Worm (Caenorhabditis elegans) whole organism, late embryonic: ENCODE results near the gene sap-49.

Experiments
- C08G9.2 ChIP-seq: sonication (generic microtip); optimal IDR thresholded peaks from 2 replicates; lab custom pipeline; 2016; ENCODE audit warnings: mild to moderate bottlenecking, missing genetic modification characterization, moderate library complexity, missing compliant biosample characterization
- C38D4.7 ChIP-seq: fragments of 200-800 bp; sonication (Bioruptor generic); optimal IDR thresholded peaks from 2 replicates; lab custom pipeline; 2018; ENCODE audit warnings: mild to moderate bottlenecking, missing genetic modification characterization, moderate library complexity, missing compliant biosample characterization
- K02D7.2 ChIP-seq: sonication (generic microtip); optimal IDR thresholded peaks from 2 replicates; lab custom pipeline; 2017; ENCODE audit warnings: mild to moderate bottlenecking, missing genetic modification characterization, missing compliant biosample characterization
- T23F11.4 ChIP-seq: fragments of 200-800 bp; sonication (Bioruptor generic); optimal IDR thresholded peaks from 2 replicates; lab custom pipeline; 2018; ENCODE audit warnings: mild to moderate bottlenecking, missing genetic modification characterization, missing compliant biosample characterization
- Y22D7AL.16 ChIP-seq: sonication (generic microtip); optimal IDR thresholded peaks from 2 replicates; lab custom pipeline; 2016; ENCODE audit warnings: missing genetic modification characterization, missing compliant biosample characterization
- ceh-14 ChIP-seq: sonication (generic microtip); optimal IDR thresholded peaks from 2 replicates; lab custom pipeline; 2016; ENCODE audit warnings: missing genotype, missing genetic modification characterization, missing compliant biosample characterization
- ceh-19 ChIP-seq: fragments of 200-800 bp; sonication (Bioruptor generic); optimal IDR thresholded peaks from 2 replicates; lab custom pipeline; 2018; ENCODE audit warnings: mild to moderate bottlenecking, missing genetic modification characterization, missing compliant biosample characterization
- ceh-2 ChIP-seq: sonication (generic microtip); optimal IDR thresholded peaks from 2 replicates; lab custom pipeline; 2016; ENCODE audit warnings: missing genotype, missing genetic modification characterization, missing compliant biosample characterization
- ceh-22 ChIP-seq: sonication (generic microtip); optimal IDR thresholded peaks from 2 replicates; lab custom pipeline; 2017; ENCODE audit warnings: missing biosample characterization, missing genetic modification characterization
- ceh-24 ChIP-seq: sonication (generic microtip); optimal IDR thresholded peaks from 2 replicates; lab custom pipeline; 2016; ENCODE audit warnings: mild to moderate bottlenecking, missing genetic modification characterization, missing compliant biosample characterization
- ceh-31 ChIP-seq: sonication (generic microtip); optimal IDR thresholded peaks from 2 replicates; lab custom pipeline; 2016; ENCODE audit warnings: missing genetic modification characterization, missing compliant biosample characterization
- che-1 ChIP-seq: sonication (generic microtip); optimal IDR thresholded peaks from 2 replicates; lab custom pipeline; 2016; ENCODE audit warnings: mild to moderate bottlenecking, missing genetic modification characterization, missing compliant biosample characterization
- dmd-4 ChIP-seq: sonication (generic microtip); optimal IDR thresholded peaks from 2 replicates; lab custom pipeline; 2016; ENCODE audit warnings: borderline replicate concordance, missing genetic modification characterization, missing compliant biosample characterization
- dve-1 ChIP-seq: sonication (generic microtip); optimal IDR thresholded peaks from 2 replicates; lab custom pipeline; 2017; ENCODE audit warnings: antibody characterized with exemption, mild to moderate bottlenecking, missing genetic modification characterization, missing compliant biosample characterization
- elt-2 ChIP-seq: sonication (generic microtip); optimal IDR thresholded peaks from 2 replicates; lab custom pipeline; 2016; ENCODE audit warnings: missing genetic modification reagents, missing genetic modification characterization, missing compliant biosample characterization
- ets-4 ChIP-seq: sonication (generic microtip); optimal IDR thresholded peaks from 2 replicates; lab custom pipeline; 2016; ENCODE audit warnings: missing genetic modification characterization, missing compliant biosample characterization
- eyg-1 ChIP-seq: sonication (generic microtip); optimal IDR thresholded peaks from 2 replicates; lab custom pipeline; 2016; ENCODE audit warnings: missing genotype, missing genetic modification characterization, missing compliant biosample characterization
- fax-1 ChIP-seq: sonication (generic microtip); optimal IDR thresholded peaks from 2 replicates; lab custom pipeline; 2016; ENCODE audit warnings: missing genotype, missing genetic modification characterization, missing compliant biosample characterization
- fkh-6 ChIP-seq: sonication (generic microtip); optimal IDR thresholded peaks from 2 replicates; lab custom pipeline; 2016; ENCODE audit warnings: missing genetic modification characterization, missing compliant biosample characterization
- gmeb-2 ChIP-seq: sonication (generic microtip); optimal IDR thresholded peaks from 2 replicates; lab custom pipeline; 2016; ENCODE audit warnings: missing genetic modification characterization, inconsistent platforms, missing compliant biosample characterization
- hlh-13 ChIP-seq: fragments of 200-800 bp; sonication (Bioruptor generic); optimal IDR thresholded peaks from 2 replicates; lab custom pipeline; 2018; ENCODE audit warnings: mild to moderate bottlenecking, missing genetic modification characterization, missing compliant biosample characterization
- hlh-30 ChIP-seq: sonication (generic microtip); optimal IDR thresholded peaks from 2 replicates; lab custom pipeline; 2017; ENCODE audit warnings: antibody characterized with exemption, missing genetic modification characterization, missing compliant biosample characterization; ENCODE audit not compliant: insufficient read depth
- hlh-8 ChIP-seq: sonication (generic microtip); optimal IDR thresholded peaks from 2 replicates; lab custom pipeline; 2016; ENCODE audit warnings: missing genotype, missing genetic modification characterization, missing compliant biosample characterization
- madf-2 ChIP-seq: sonication (generic microtip); optimal IDR thresholded peaks from 2 replicates; lab custom pipeline; 2017; ENCODE audit warnings: missing genetic modification characterization, missing compliant biosample characterization
- mec-3 ChIP-seq: sonication (generic microtip); optimal IDR thresholded peaks from 2 replicates; lab custom pipeline; 2016; ENCODE audit warnings: borderline replicate concordance, missing genetic modification characterization, missing compliant biosample characterization
- nfya-1 ChIP-seq: sonication (generic microtip); optimal IDR thresholded peaks from 2 replicates; lab custom pipeline; 2017; ENCODE audit warnings: missing genetic modification characterization, mild to moderate bottlenecking, missing compliant biosample characterization, antibody characterized with exemption, moderate library complexity
- nhr-232 ChIP-seq: sonication (generic microtip); optimal IDR thresholded peaks from 2 replicates; lab custom pipeline; 2016; ENCODE audit warnings: missing genetic modification characterization, missing compliant biosample characterization
- npax-4 ChIP-seq: sonication (generic microtip); optimal IDR thresholded peaks from 2 replicates; lab custom pipeline; 2016; ENCODE audit warnings: missing genetic modification characterization, missing compliant biosample characterization
- odd-2 ChIP-seq: sonication (generic microtip); optimal IDR thresholded peaks from 2 replicates; lab custom pipeline; 2017; ENCODE audit warnings: antibody characterized with exemption, mild to moderate bottlenecking, missing genetic modification characterization, missing compliant biosample characterization
- pag-3 ChIP-seq: sonication (generic microtip); optimal IDR thresholded peaks from 2 replicates; lab custom pipeline; 2016; ENCODE audit warnings: missing compliant biosample characterization, missing genetic modification characterization, borderline replicate concordance
- pat-9 ChIP-seq: fragments of 200-800 bp; sonication (Bioruptor generic); optimal IDR thresholded peaks from 2 replicates; lab custom pipeline; 2018; ENCODE audit warnings: mild to moderate bottlenecking, missing genetic modification characterization, moderate library complexity, missing compliant biosample characterization
- pax-1 ChIP-seq: fragments of 150-350 bp; optimal IDR thresholded peaks from 2 replicates; lab custom pipeline; 2014; ENCODE audit warnings: missing biosample characterization, missing genetic modification characterization
- pha-4 ChIP-seq: fragments of 150-350 bp; optimal IDR thresholded peaks from 2 replicates; lab custom pipeline; 2018; ENCODE audit warnings: missing biosample characterization, missing genetic modification reagents, missing genetic modification characterization
- ref-2 ChIP-seq: sonication (generic microtip); optimal IDR thresholded peaks from 2 replicates; lab custom pipeline; 2016; ENCODE audit warnings: missing genetic modification characterization, missing compliant biosample characterization
- sdc-2 ChIP-seq: sonication (generic microtip); optimal IDR thresholded peaks from 2 replicates; lab custom pipeline; 2016; ENCODE audit warnings: missing genotype, missing genetic modification characterization, missing compliant biosample characterization
- sox-2 ChIP-seq: fragments of 200-800 bp; sonication (Bioruptor generic); IDR thresholded peaks from 2 replicates; pipeline ENCODE4 v1.3.6; 2022; ENCODE audit warnings: missing genetic modification reagents, missing genetic modification characterization, missing compliant biosample characterization
- tbx-2 ChIP-seq: sonication (generic microtip); optimal IDR thresholded peaks from 2 replicates; lab custom pipeline; 2016; ENCODE audit warnings: missing genetic modification characterization, missing compliant biosample characterization
- tbx-7 ChIP-seq: sonication (generic microtip); optimal IDR thresholded peaks from 2 replicates; lab custom pipeline; 2016; ENCODE audit warnings: missing genotype, missing genetic modification characterization, missing compliant biosample characterization
- unc-42 ChIP-seq: sonication (generic microtip); optimal IDR thresholded peaks from 2 replicates; lab custom pipeline; 2016; ENCODE audit warnings: missing genotype, missing genetic modification characterization, missing compliant biosample characterization
- unc-86 ChIP-seq: sonication (generic microtip); optimal IDR thresholded peaks from 2 replicates; lab custom pipeline; 2016; ENCODE audit warnings: missing genetic modification characterization, missing compliant biosample characterization
- zip-5 ChIP-seq: sonication (generic microtip); optimal IDR thresholded peaks from 2 replicates; lab custom pipeline; 2016; ENCODE audit warnings: missing genetic modification characterization, missing compliant biosample characterization
- ztf-16 ChIP-seq: sonication (generic microtip); optimal IDR thresholded peaks from 2 replicates; lab custom pipeline; 2017; ENCODE audit warnings: missing genetic modification characterization, missing compliant biosample characterization

sap-49 gene

ce11 chrII:8042289-8042688 is 6.7 kb upstream of the sap-49 start, which contains the start of gene T05H10.1:
T05H10.1 (plus strand) TSS chrII:8042589.
- no peak for TF ChIP-seq pat-9 (tag; lab: Kevin White, UChicago)
- no peak for TF ChIP-seq fkh-6 (tag; lab: Kevin White, UChicago)
- TF ChIP-seq eyg-1 (tag; lab: Kevin White, UChicago) = no peak
- no peak for TF ChIP-seq ets-4 (tag; lab: Kevin White, UChicago)
- no peak for TF ChIP-seq pag-3 (tag; lab: Kevin White, UChicago)
- TF ChIP-seq gmeb-2 (tag; lab: Kevin White, UChicago) = no peak
- TF ChIP-seq Y22D7AL.16 (tag; lab: Kevin White, UChicago) = no peak
- TF ChIP-seq C08G9.2 (tag; lab: Kevin White, UChicago) = no peak
- no peak for TF ChIP-seq T23F11.4
- TF ChIP-seq odd-2 (tag; lab: Kevin White, UChicago) = no peak
- no peak for TF ChIP-seq pax-1 (tag; lab: Kevin White, UChicago)
- no peak for TF ChIP-seq sdc-2 (tag; lab: Kevin White, UChicago)
- TF ChIP-seq hlh-30 (tag; lab: Kevin White, UChicago) = no peak
- no peak for TF ChIP-seq C38D4.7 (GFP tag; lab: Kevin White, UChicago)
- no peak for TF ChIP-seq mec-3 (tag; lab: Kevin White, UChicago)
- no peak for TF ChIP-seq npax-4
- no peak for TF ChIP-seq dve-1

DNA sequence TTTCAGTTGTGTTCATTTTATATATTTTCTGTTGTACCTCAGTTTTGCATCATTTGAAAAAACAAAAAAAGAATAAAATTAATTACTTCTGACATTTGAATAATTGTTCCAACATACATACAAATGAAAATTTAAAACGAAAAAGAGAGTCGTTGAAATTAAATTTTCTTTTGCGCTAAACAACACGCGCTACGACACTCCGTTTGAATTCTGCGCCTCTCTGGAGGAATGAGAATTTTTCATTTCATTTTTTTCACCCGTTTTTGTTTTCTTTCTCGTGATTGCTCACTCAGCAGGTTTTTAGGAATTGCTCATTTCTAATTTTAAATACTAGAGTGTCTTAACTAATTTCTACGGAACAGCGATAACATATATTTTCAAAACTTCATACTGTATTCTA is 6.1 kb upstream of the sap-49 start:
- no peak for TF ChIP-seq K02D7.2
- peak; percentile 80 for TF ChIP-seq unc-42 (tag; lab: Kevin White, UChicago)
- TF ChIP-seq, all 69 proteins: peak for 1

ce11 chrII:8039416-8039815 is 3.8 kb upstream of the sap-49 start, which contains the start of the genes ubh-4 and algn-6:
ubh-4 (minus strand) TSS chrII:8039597.
algn-6 (plus strand) TSS chrII:8039802.
- TF ChIP-seq dve-1 (no peak), tbx-2 (tag; lab: Kevin White, UChicago) (peak; percentile 48), ceh-2 (tag; lab: Kevin White, UChicago) (peak; percentile 70), hlh-8 (tag; lab: Kevin White, UChicago) (peak; percentile 2), ztf-16 (tag; lab: Kevin White, UChicago) (peak; percentile 47), pag-3 (tag; lab: Kevin White, UChicago) (no peak), hlh-30 (tag; lab: Kevin White, UChicago) (no peak), ceh-14 (tag; lab: Kevin White, UChicago) (peak; percentile 5), zip-5 (tag; lab: Kevin White, UChicago) (peak; percentile 65), Y22D7AL.16 (tag; lab: Kevin White, UChicago) (no peak), fkh-6 (tag; lab: Kevin White, UChicago) (no peak), unc-86 (tag; lab: Kevin White, UChicago) (no peak), sox-2 (GFP tag; lab: Robert Waterston, UW) (no peak), madf-2 (tag; lab: Kevin White, UChicago) (no peak), npax-4 (no peak), pha-4 (tag; lab: Kevin White, UChicago) (no peak), tbx-7 (tag; lab: Kevin White, UChicago) (peak; percentile 42), che-1 (no peak), nhr-232 (no peak), unc-42 (tag; lab: Kevin White, UChicago) (peak; percentile 56), ceh-22 (tag; lab: Kevin White, UChicago) (no peak), C08G9.2 (tag; lab: Kevin White, UChicago) (peak; percentile 67), hlh-13 (no peak), ceh-31 (tag; lab: Kevin White, UChicago) (peak; percentile 84), ceh-19 (no peak), gmeb-2 (tag; lab: Kevin White, UChicago) (no peak), elt-2 (tag; lab: Kevin White, UChicago) (peak; percentile 35), ref-2 (tag; lab: Kevin White, UChicago) (peak; percentile 30), nfya-1 (peak; percentile 21), fax-1 (tag; lab: Kevin White, UChicago) (no peak), ceh-24 (tag; lab: Kevin White, UChicago) (no peak), dmd-4 (tag; lab: Kevin White, UChicago) (no peak), pax-1 (tag; lab: Kevin White, UChicago) (no peak)
